Worm (Caenorhabditis elegans) whole organism, L1 larva: ENCODE measurements around the gene ugt-17.

Experiments used
- C04F5.9 ChIP-seq: sonication (generic microtip); optimal IDR thresholded peaks from 2 replicates; lab custom pipeline; 2016; ENCODE audit warnings: missing genetic modification characterization, missing compliant biosample characterization
- C16A3.4 ChIP-seq: fragments of 150-350 bp; optimal IDR thresholded peaks from 2 replicates; lab custom pipeline; 2014; ENCODE audit warnings: missing biosample characterization, missing genetic modification characterization
- aha-1 ChIP-seq: fragments of 150-350 bp; optimal IDR thresholded peaks from 2 replicates; lab custom pipeline; 2014; ENCODE audit warnings: missing biosample characterization, missing genetic modification characterization
- alr-1 ChIP-seq: fragments of 200-800 bp; sonication (Bioruptor generic); optimal IDR thresholded peaks from 2 replicates; lab custom pipeline; 2018; ENCODE audit warnings: borderline replicate concordance, mild to moderate bottlenecking, missing genetic modification characterization, missing compliant biosample characterization
- blmp-1 ChIP-seq: fragments of 150-350 bp; optimal IDR thresholded peaks from 2 replicates; lab custom pipeline; 2014; ENCODE audit warnings: missing biosample characterization, missing genetic modification characterization
- ceh-8 ChIP-seq: fragments of 200-800 bp; sonication (Bioruptor generic); optimal IDR thresholded peaks from 2 replicates; lab custom pipeline; 2018; ENCODE audit warnings: mild to moderate bottlenecking, missing genetic modification characterization, moderate library complexity, missing compliant biosample characterization
- ceh-90 ChIP-seq: sonication (generic microtip); optimal IDR thresholded peaks from 2 replicates; lab custom pipeline; 2016; ENCODE audit warnings: missing genetic modification characterization, missing compliant biosample characterization
- ces-1 ChIP-seq: fragments of 150-350 bp; optimal IDR thresholded peaks from 2 replicates; lab custom pipeline; 2014; ENCODE audit warnings: missing biosample characterization, missing genetic modification reagents, missing genetic modification characterization
- efl-1 ChIP-seq, 4 experiments: fragments of 150-350 bp; optimal IDR thresholded peaks in 3 of 4; peaks in 1 of 4; 1 replicate in 1 of 4; 2 replicates in 3 of 4; lab custom pipeline; 2014; ENCODE audit warnings: missing biosample characterization in 2 of 4, missing genetic modification characterization in 2 of 4, missing genetic modification reagents in 2 of 4
- egl-13 ChIP-seq: sonication (generic microtip); optimal IDR thresholded peaks from 2 replicates; lab custom pipeline; 2016; ENCODE audit warnings: missing genotype, missing genetic modification reagents, missing genetic modification characterization, missing compliant biosample characterization
- elt-2 ChIP-seq: sonication (generic microtip); optimal IDR thresholded peaks from 2 replicates; lab custom pipeline; 2016; ENCODE audit warnings: missing genetic modification characterization, mild to moderate bottlenecking, inconsistent platforms, missing compliant biosample characterization, missing genetic modification reagents
- elt-3 ChIP-seq, 6 experiments: fragments of 150-350 bp in 1 of 6; sonication (generic microtip); optimal IDR thresholded peaks; 2 replicates each; lab custom pipeline; 2017 to 2018; ENCODE audit warnings: missing biosample characterization in 6 of 6, missing genetic modification characterization in 6 of 6, inconsistent platforms in 1 of 6
- fkh-10 ChIP-seq: sonication (generic microtip); optimal IDR thresholded peaks from 2 replicates; lab custom pipeline; 2017; ENCODE audit warnings: missing biosample characterization, missing genetic modification reagents, missing genetic modification characterization
- fkh-4 ChIP-seq: sonication (generic microtip); optimal IDR thresholded peaks from 2 replicates; lab custom pipeline; 2016; ENCODE audit warnings: missing compliant biosample characterization, missing genetic modification characterization, borderline replicate concordance
- fkh-8 ChIP-seq: sonication (generic microtip); optimal IDR thresholded peaks from 2 replicates; lab custom pipeline; 2016; ENCODE audit warnings: mild to moderate bottlenecking, missing genetic modification characterization, missing compliant biosample characterization
- grh-1 ChIP-seq: fragments of 200-800 bp; sonication (Bioruptor generic); IDR thresholded peaks from 2 replicates; pipeline ENCODE4 v1.3.6; 2022; ENCODE audit warnings: missing genetic modification reagents, missing genetic modification characterization, missing compliant biosample characterization
- irx-1 ChIP-seq: sonication (generic microtip); optimal IDR thresholded peaks from 2 replicates; lab custom pipeline; 2016; ENCODE audit warnings: missing genetic modification characterization, missing compliant biosample characterization
- lin-13 ChIP-seq: fragments of 150-350 bp; optimal IDR thresholded peaks from 2 replicates; lab custom pipeline; 2014; ENCODE audit warnings: missing biosample characterization, missing genetic modification reagents, missing genetic modification characterization
- lin-14 ChIP-seq: fragments of 200-800 bp; sonication (Bioruptor generic); optimal IDR thresholded peaks from 2 replicates; lab custom pipeline; 2018; ENCODE audit warnings: mild to moderate bottlenecking, missing genetic modification characterization, moderate library complexity, missing compliant biosample characterization
- lin-15B ChIP-seq: fragments of 150-350 bp; sonication (generic microtip); optimal IDR thresholded peaks from 3 replicates; lab custom pipeline; 2014; ENCODE audit warnings: missing biosample characterization, missing genetic modification characterization
- lin-35 ChIP-seq, 2 experiments: fragments of 150-350 bp; optimal IDR thresholded peaks; 2 replicates each; lab custom pipeline; 2014; ENCODE audit warnings: missing biosample characterization in 2 of 2, missing genetic modification characterization in 2 of 2, missing genetic modification reagents in 2 of 2
- lsy-2 ChIP-seq, 2 experiments: fragments of 150-350 bp; optimal IDR thresholded peaks; 2 replicates each; lab custom pipeline; 2014; ENCODE audit warnings: missing biosample characterization in 2 of 2, missing genetic modification characterization in 2 of 2
- mab-9 ChIP-seq: fragments of 200-800 bp; sonication (Bioruptor generic); IDR thresholded peaks from 2 replicates; pipeline ENCODE4 v1.3.6; 2022; ENCODE audit warnings: missing genetic modification reagents, missing genetic modification characterization, missing compliant biosample characterization
- mdl-1 ChIP-seq, 2 experiments: fragments of 150-350 bp; optimal IDR thresholded peaks; 2 replicates each; lab custom pipeline; 2014 to 2017; ENCODE audit warnings: missing biosample characterization in 2 of 2, missing genetic modification characterization in 2 of 2, inconsistent platforms in 1 of 2
- mep-1 ChIP-seq: fragments of 150-350 bp; optimal IDR thresholded peaks from 2 replicates; lab custom pipeline; 2014; ENCODE audit warnings: missing biosample characterization, missing genetic modification characterization
- nhr-12 ChIP-seq: sonication (generic microtip); optimal IDR thresholded peaks from 2 replicates; lab custom pipeline; 2017; ENCODE audit warnings: missing biosample characterization, missing genetic modification characterization
- nhr-19 ChIP-seq: fragments of 200-800 bp; sonication (Bioruptor generic); conservative IDR thresholded peaks from 2 replicates; pipeline ENCODE4 v1.3.6; 2022; ENCODE audit warnings: missing genetic modification characterization, missing compliant biosample characterization
- nhr-20 ChIP-seq: sonication (generic microtip); optimal IDR thresholded peaks from 2 replicates; lab custom pipeline; 2016; ENCODE audit warnings: mild to moderate bottlenecking, missing genetic modification characterization, missing compliant biosample characterization
- nhr-28 ChIP-seq: fragments of 150-350 bp; optimal IDR thresholded peaks from 2 replicates; lab custom pipeline; 2014; ENCODE audit warnings: missing biosample characterization, missing genetic modification characterization
- nhr-71 ChIP-seq: sonication (generic microtip); optimal IDR thresholded peaks from 2 replicates; lab custom pipeline; 2016; ENCODE audit warnings: mild to moderate bottlenecking, missing genetic modification characterization, moderate library complexity, missing compliant biosample characterization
- nhr-77 ChIP-seq: fragments of 150-350 bp; optimal IDR thresholded peaks from 2 replicates; lab custom pipeline; 2014; ENCODE audit warnings: missing biosample characterization, missing genetic modification characterization
- nhr-84 ChIP-seq: sonication (generic microtip); optimal IDR thresholded peaks from 2 replicates; lab custom pipeline; 2017; ENCODE audit warnings: missing biosample characterization, missing genetic modification characterization
- nhr-85 ChIP-seq: sonication (generic microtip); peaks from one replicate; lab custom pipeline; 2016; ENCODE audit warnings: missing genetic modification characterization, inconsistent platforms, missing compliant biosample characterization
- nhr-90 ChIP-seq: sonication (generic microtip); optimal IDR thresholded peaks from 2 replicates; lab custom pipeline; 2016; ENCODE audit warnings: mild to moderate bottlenecking, missing genetic modification characterization, missing compliant biosample characterization; ENCODE audit not compliant: poor library complexity
- rnt-1 ChIP-seq: sonication (generic microtip); optimal IDR thresholded peaks from 2 replicates; lab custom pipeline; 2016; ENCODE audit warnings: mild to moderate bottlenecking, missing genetic modification characterization, moderate library complexity, missing compliant biosample characterization
- snu-23 ChIP-seq: sonication (generic microtip); optimal IDR thresholded peaks from 2 replicates; lab custom pipeline; 2016; ENCODE audit warnings: missing genetic modification characterization, missing compliant biosample characterization
- tbx-2 ChIP-seq: sonication (generic microtip); optimal IDR thresholded peaks from 2 replicates; lab custom pipeline; 2016; ENCODE audit warnings: missing genetic modification characterization, missing compliant biosample characterization
- tlp-1 ChIP-seq: fragments of 150-350 bp; optimal IDR thresholded peaks from 2 replicates; lab custom pipeline; 2014; ENCODE audit warnings: missing biosample characterization, missing genetic modification characterization
- unc-30 ChIP-seq: sonication (generic microtip); optimal IDR thresholded peaks from 2 replicates; lab custom pipeline; 2017; ENCODE audit warnings: missing biosample characterization, missing genetic modification characterization
- unc-62 ChIP-seq: fragments of 150-350 bp; optimal IDR thresholded peaks from 2 replicates; lab custom pipeline; 2014; ENCODE audit warnings: missing biosample characterization, missing genetic modification reagents, missing genetic modification characterization
- unc-98 ChIP-seq: fragments of 200-800 bp; sonication (Bioruptor generic); IDR thresholded peaks from 2 replicates; pipeline ENCODE4 v1.3.6; 2022; ENCODE audit warnings: missing genetic modification characterization, missing compliant biosample characterization
- xbp-1 ChIP-seq: sonication (generic microtip); optimal IDR thresholded peaks from 2 replicates; lab custom pipeline; 2016; ENCODE audit warnings: missing genetic modification characterization, missing compliant biosample characterization
- zag-1 ChIP-seq: fragments of 150-350 bp; optimal IDR thresholded peaks from 2 replicates; lab custom pipeline; 2014; ENCODE audit warnings: missing biosample characterization, missing genetic modification characterization
- zip-4 ChIP-seq: fragments of 200-800 bp; sonication (Bioruptor generic); optimal IDR thresholded peaks from 2 replicates; lab custom pipeline; 2018; ENCODE audit warnings: mild to moderate bottlenecking, missing genetic modification characterization, moderate library complexity, missing compliant biosample characterization

The ugt-17 gene

DNA sequence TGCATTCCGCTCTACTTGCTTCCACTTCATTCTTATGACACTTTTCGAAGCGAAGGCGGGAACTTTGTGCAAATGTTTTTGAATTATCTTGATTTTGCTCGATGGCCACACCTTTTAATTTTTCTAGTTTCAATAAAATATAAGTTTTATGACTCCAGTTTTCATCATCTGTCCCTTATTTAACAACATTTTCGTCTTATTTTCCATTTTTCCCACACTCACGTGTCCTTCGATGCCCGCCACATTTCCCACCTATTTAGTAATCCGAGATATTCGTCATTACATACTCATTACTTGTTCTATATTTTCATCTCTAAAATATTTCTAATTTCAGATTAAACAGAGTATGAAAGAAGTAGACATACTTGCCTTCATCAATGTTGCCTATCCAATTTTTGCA lies 10.4 kb downstream of the ugt-17 start, which contains the start of gene srd-49:
srd-49 (plus strand) TSS at position 301 of the 400 bp plus-strand sequence.
- TF ChIP-seq zip-4 (GFP tag; lab: Kevin White, UChicago): no peak
- no peak for TF ChIP-seq ceh-8
- TF ChIP-seq zag-1 (tag; lab: Kevin White, UChicago): no peak
- no peak for TF ChIP-seq ceh-90
- no peak for TF ChIP-seq fkh-10 (GFP tag; lab: Kevin White, UChicago)
- no peak for TF ChIP-seq nhr-77 (tag; lab: Kevin White, UChicago)
- TF ChIP-seq alr-1 (tag; lab: Kevin White, UChicago): no peak
- no peak for TF ChIP-seq mab-9 (GFP tag; lab: Robert Waterston, UW)
- no peak for TF ChIP-seq grh-1 (GFP tag; lab: Robert Waterston, UW)
- no peak for TF ChIP-seq elt-2 (tag; lab: Kevin White, UChicago)
- TF ChIP-seq nhr-28 (tag; lab: Kevin White, UChicago): no peak

DNA sequence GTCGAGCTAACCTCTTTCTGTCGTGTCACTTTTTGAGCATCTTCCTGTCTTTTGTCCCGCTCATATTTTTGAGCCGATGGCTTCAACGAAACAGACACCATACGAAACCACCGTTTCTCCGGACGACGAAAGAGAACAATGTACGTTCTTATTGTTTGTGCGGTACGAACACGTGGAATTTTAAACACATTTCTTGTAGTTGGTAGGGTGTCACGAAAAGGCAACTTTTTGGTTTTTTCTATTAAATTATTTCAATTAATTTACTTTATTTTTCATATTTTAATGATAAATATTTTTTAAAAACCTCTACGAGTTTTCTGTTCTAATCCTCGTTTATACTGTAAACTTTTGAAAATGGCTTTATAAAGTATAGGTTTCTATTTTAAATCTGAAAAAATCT lies 13.6 kb downstream of the ugt-17 start, which contains the start of gene R04B5.11:
R04B5.11 (minus strand) TSS at position 101 of the 400 bp plus-strand sequence.
- TF ChIP-seq lin-13 (GFP tag; lab: Kevin White, UChicago) (no peak), lin-15B (tag; lab: Kevin White, UChicago) (no peak)

DNA sequence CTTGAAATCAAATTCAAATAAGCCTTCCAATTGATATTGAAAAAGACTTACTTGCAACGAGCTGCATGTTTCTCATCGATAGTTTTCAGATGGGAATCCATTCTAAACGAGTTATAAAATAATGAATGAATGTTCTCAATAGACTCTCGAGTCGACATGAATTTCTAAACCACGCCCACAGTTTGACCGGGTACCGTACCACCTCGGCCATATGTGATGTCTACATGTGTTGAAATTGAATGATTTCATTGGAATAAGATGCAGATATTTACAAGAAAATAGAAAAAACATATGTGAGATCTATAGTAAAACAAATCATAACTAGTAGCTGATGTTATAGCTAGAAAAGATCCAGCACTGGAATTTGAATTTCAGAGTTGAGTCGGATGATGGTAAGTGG lies 14.3 kb downstream of the ugt-17 start, which contains the start of gene R04B5.7:
R04B5.7 (minus strand) TSS at position 101 of the 400 bp plus-strand sequence.
- TF ChIP-seq mab-9 (GFP tag; lab: Robert Waterston, UW): no peak
- no peak for TF ChIP-seq lin-35 (GFP tag; optimal IDR thresholded peaks at IDR 0.05; lab: Kevin White, UChicago)
- TF ChIP-seq mep-1 (tag; lab: Kevin White, UChicago): no peak
- no peak for TF ChIP-seq irx-1
- TF ChIP-seq lsy-2 (tag; optimal IDR thresholded peaks at IDR 0.05; lab: Kevin White, UChicago): no peak
- TF ChIP-seq unc-62: no peak
- TF ChIP-seq rnt-1 (tag; lab: Kevin White, UChicago): no peak
- TF ChIP-seq nhr-84 (tag; lab: Kevin White, UChicago): no peak
- TF ChIP-seq fkh-4 (tag; lab: Kevin White, UChicago): no peak
- no peak for TF ChIP-seq fkh-8 (tag; lab: Kevin White, UChicago)
- TF ChIP-seq ceh-8: no peak
- TF ChIP-seq ces-1: no peak
- no peak for TF ChIP-seq nhr-90
- no peak for TF ChIP-seq unc-98 (GFP tag; lab: Robert Waterston, UW)
- TF ChIP-seq nhr-12 (tag; lab: Kevin White, UChicago): no peak
- no peak for TF ChIP-seq fkh-10 (GFP tag; lab: Kevin White, UChicago)
- no peak for TF ChIP-seq C04F5.9 (tag; lab: Kevin White, UChicago)
- TF ChIP-seq egl-13 (tag; lab: Kevin White, UChicago): no peak

DNA sequence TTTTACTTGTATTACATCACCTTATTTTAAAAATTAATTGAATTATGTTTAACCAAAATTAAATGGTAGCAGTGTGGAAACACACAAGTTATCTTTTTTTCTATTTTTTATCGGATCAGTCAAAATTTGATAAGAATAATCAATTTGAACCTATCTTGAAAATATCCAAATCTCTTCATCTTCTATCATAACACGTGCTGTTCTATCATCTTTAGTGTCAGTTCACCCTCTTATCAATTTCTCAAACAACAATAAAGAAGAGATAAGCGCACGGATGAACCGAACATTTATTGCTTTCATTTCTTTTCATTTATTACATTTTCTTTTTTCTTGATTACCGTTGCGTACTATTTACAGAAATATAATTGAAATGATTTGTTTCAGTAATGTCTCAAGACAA lies 17.7 kb downstream of the ugt-17 start, which contains the start of gene R04B5.5:
R04B5.5 (plus strand) TSS at position 378 of the 400 bp plus-strand sequence.
- TF ChIP-seq nhr-20 (tag; lab: Kevin White, UChicago): peak; percentile 71
- peak; percentile 51 for TF ChIP-seq snu-23 (GFP tag; lab: Kevin White, UChicago)
- TF ChIP-seq nhr-90: peak; percentile 48
- TF ChIP-seq nhr-71: peak; percentile 72
- TF ChIP-seq xbp-1 (tag; lab: Kevin White, UChicago): no peak
- peak; percentile 12 for TF ChIP-seq tbx-2
- peak; percentile 39 for TF ChIP-seq nhr-19 (GFP tag; lab: Robert Waterston, UW)
- TF ChIP-seq aha-1: no peak
- peak in 1 of 2 experiments; percentile 10 for TF ChIP-seq mdl-1 (tag; optimal IDR thresholded peaks at IDR 0.05; lab: Kevin White, UChicago)
- TF ChIP-seq elt-2 (tag; lab: Kevin White, UChicago): peak; percentile 82
- TF ChIP-seq C16A3.4 (tag; lab: Kevin White, UChicago): no peak
- TF ChIP-seq lin-35 (GFP tag; optimal IDR thresholded peaks at IDR 0.05; lab: Kevin White, UChicago): peak in 1 of 2 experiments; percentile 30
- no peak for TF ChIP-seq unc-30 (tag; lab: Kevin White, UChicago)
- TF ChIP-seq nhr-85: peak; percentile 54
- TF ChIP-seq elt-3 (tag; optimal IDR thresholded peaks at IDR 0.05; lab: Kevin White, UChicago): peak in 5 of 6 experiments; percentile 83 to 97 (median 91)
- peak; percentile 5 for TF ChIP-seq mep-1 (tag; lab: Kevin White, UChicago)
- TF ChIP-seq lin-14 (GFP tag; lab: Kevin White, UChicago): peak; percentile 82
- TF ChIP-seq efl-1 (optimal IDR thresholded peaks at IDR 0.05; lab: Kevin White, UChicago): no peak
- TF ChIP-seq efl-1 (GFP tag; optimal IDR thresholded peaks at IDR 0.05 in 1 of 2; lab: Kevin White, UChicago): no peak
- no peak for TF ChIP-seq grh-1 (GFP tag; lab: Robert Waterston, UW)
- TF ChIP-seq blmp-1 (tag; lab: Kevin White, UChicago): peak; percentile 75
- peak; percentile 1 for TF ChIP-seq tlp-1 (tag; lab: Kevin White, UChicago)
